Worm (Caenorhabditis elegans): ENCODE data around the gene mmab-1.

DNA sequence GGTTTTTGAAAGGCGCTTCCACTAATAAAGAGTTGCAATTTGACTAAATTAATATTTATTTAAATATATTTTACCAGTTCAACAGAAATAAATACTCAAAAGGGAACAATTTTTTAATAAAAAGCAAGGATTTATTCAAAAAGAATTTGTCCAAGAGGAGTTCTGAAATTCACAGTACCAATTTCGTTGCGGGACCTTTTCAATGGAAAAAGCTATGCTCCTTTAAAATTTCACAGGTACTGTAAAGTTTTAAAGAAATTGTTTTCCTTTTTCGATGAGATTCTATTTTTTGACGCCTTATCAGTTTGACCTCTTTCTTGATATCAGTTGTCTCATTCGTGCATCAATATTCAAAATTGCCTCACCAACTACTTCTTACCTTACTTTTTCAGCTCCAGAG lies 21.7 kb downstream of the mmab-1 start, which contains the start of gene tag-340:
- TF ChIP-seq elt-2 (tag; optimal IDR thresholded peaks at IDR 0.05) (no peak), lin-39 (tag; optimal IDR thresholded peaks at IDR 0.05) (no peak), pqm-1 (tag; optimal IDR thresholded peaks at IDR 0.05) (no peak), nhr-28 (tag; optimal IDR thresholded peaks at IDR 0.05) (no peak), ztf-11 (tag; optimal IDR thresholded peaks at IDR 0.05) (no peak), lir-3 (tag; optimal IDR thresholded peaks at IDR 0.05; ENCODE audit: poor library complexity) (no peak), lin-13 (GFP tag; optimal IDR thresholded peaks at IDR 0.05) (no peak), sptf-1 (tag; optimal IDR thresholded peaks at IDR 0.05) (no peak), pag-3 (tag; optimal IDR thresholded peaks at IDR 0.05; ENCODE audit: borderline replicate concordance, insufficient read depth) (no peak)

All from whole organism, L1 larva.